Fruit fly (Drosophila melanogaster) whole organism, embryonic: ENCODE measurements around the gene NaPi-III.

Experiments used
- Awh ChIP-seq: fragments of 200-800 bp; sonication (Bioruptor generic); IDR thresholded peaks from 2 replicates; pipeline ENCODE4, ENCODE4 v1.3.6; 2022; ENCODE audit warnings: missing biosample characterization, missing genetic modification characterization
- Bgb ChIP-seq: fragments of 200-800 bp; sonication (Bioruptor generic); IDR thresholded peaks from 2 replicates; pipeline ENCODE4 v1.3.6; 2022; ENCODE audit warnings: missing biosample characterization, missing genetic modification characterization; ENCODE audit not compliant: partially characterized antibody
- Blimp-1 ChIP-seq: fragments of 200-800 bp; sonication (Bioruptor generic); optimal IDR thresholded peaks from 3 replicates; lab custom pipeline; 2018; ENCODE audit warnings: missing biosample characterization, missing genetic modification characterization, mild to moderate bottlenecking, moderate library complexity, missing genetic modification reagents
- CG10267 ChIP-seq: fragments of 200-800 bp; sonication (Bioruptor generic); optimal IDR thresholded peaks from 2 replicates; lab custom pipeline; 2018; ENCODE audit warnings: missing biosample characterization, mild to moderate bottlenecking, missing genetic modification characterization, moderate library complexity
- CG13287 ChIP-seq: fragments of 200-800 bp; sonication (Bioruptor generic); IDR thresholded peaks from 2 replicates; pipeline ENCODE4 v1.3.6; 2022; ENCODE audit warnings: missing biosample characterization, missing genetic modification characterization; ENCODE audit not compliant: partially characterized antibody
- CG14014 ChIP-seq: fragments of 200-800 bp; sonication (Bioruptor generic); IDR thresholded peaks from 2 replicates; pipeline ENCODE4 v1.3.6; 2022; ENCODE audit warnings: missing biosample characterization, missing genetic modification characterization
- CG14710 ChIP-seq: fragments of 200-800 bp; sonication (Bioruptor generic); optimal IDR thresholded peaks from 3 replicates; lab custom pipeline; 2019; ENCODE audit warnings: missing biosample characterization, mild to moderate bottlenecking, missing genetic modification characterization, moderate library complexity
- CG1647 ChIP-seq: fragments of 200-800 bp; sonication (Bioruptor generic); optimal IDR thresholded peaks from 3 replicates; lab custom pipeline; 2016; ENCODE audit warnings: missing biosample characterization, missing genetic modification characterization
- CG18599 ChIP-seq: fragments of 200-800 bp; sonication (Bioruptor generic); optimal IDR thresholded peaks from 3 replicates; lab custom pipeline; 2017; ENCODE audit warnings: missing biosample characterization, missing genetic modification characterization, mild to moderate bottlenecking, moderate library complexity, missing genetic modification reagents
- CG3065 ChIP-seq: fragments of 200-800 bp; sonication (Bioruptor generic); optimal IDR thresholded peaks from 2 replicates; lab custom pipeline; 2016; ENCODE audit warnings: missing biosample characterization, missing genetic modification characterization
- CG32772 ChIP-seq: fragments of 200-800 bp; sonication (Bioruptor generic); IDR thresholded peaks from 2 replicates; pipeline ENCODE4 v1.3.6; 2022; ENCODE audit warnings: missing biosample characterization, missing genetic modification characterization
- CG3407 ChIP-seq: fragments of 200-800 bp; sonication (Bioruptor generic); optimal IDR thresholded peaks from 2 replicates; lab custom pipeline; 2018; ENCODE audit warnings: missing biosample characterization, mild to moderate bottlenecking, missing genetic modification characterization
- CG5245 ChIP-seq: fragments of 200-800 bp; sonication (Bioruptor generic); optimal IDR thresholded peaks from 3 replicates; lab custom pipeline; 2016; ENCODE audit warnings: missing biosample characterization, missing genetic modification characterization
- CG7963 ChIP-seq: fragments of 200-800 bp; sonication (Bioruptor generic); IDR thresholded peaks from 3 replicates; pipeline ENCODE4 v1.3.6; 2022; ENCODE audit warnings: missing biosample characterization, missing genetic modification characterization; ENCODE audit not compliant: partially characterized antibody
- CG7987 ChIP-seq: fragments of 200-800 bp; sonication (Bioruptor generic); optimal IDR thresholded peaks from 2 replicates; lab custom pipeline; 2018; ENCODE audit warnings: missing biosample characterization, mild to moderate bottlenecking, missing genetic modification characterization, moderate library complexity
- Dek ChIP-seq: fragments of 200-800 bp; sonication (Bioruptor generic); optimal IDR thresholded peaks from 3 replicates; lab custom pipeline; 2019; ENCODE audit warnings: missing biosample characterization, mild to moderate bottlenecking, missing genetic modification characterization, moderate library complexity
- E2f2 ChIP-seq: fragments of 200-800 bp; sonication (Bioruptor generic); IDR thresholded peaks from 2 replicates; pipeline ENCODE4 v1.3.6; 2022; ENCODE audit warnings: missing biosample characterization, missing genetic modification characterization
- Lhr ChIP-seq: fragments of 200-800 bp; sonication (Bioruptor generic); optimal IDR thresholded peaks from 3 replicates; lab custom pipeline; 2017; ENCODE audit warnings: mild to moderate bottlenecking, missing biosample characterization, missing genetic modification reagents, missing genetic modification characterization
- Lpt ChIP-seq: fragments of >200 bp; optimal IDR thresholded peaks from 2 replicates; lab custom pipeline; 2018; ENCODE audit warnings: missing biosample characterization, missing genetic modification characterization
- Mrtf ChIP-seq: fragments of 200-800 bp; sonication (Bioruptor generic); IDR thresholded peaks from 3 replicates; pipeline ENCODE4 v1.3.6; 2022; ENCODE audit warnings: missing biosample characterization, missing genetic modification characterization
- NFAT ChIP-seq: fragments of 200-800 bp; sonication (Bioruptor generic); IDR thresholded peaks from 2 replicates; pipeline ENCODE4 v1.3.6; 2022; ENCODE audit warnings: missing biosample characterization, missing genetic modification characterization
- Pdp1 ChIP-seq, 2 experiments: fragments of 200-800 bp; sonication (Bioruptor generic); optimal IDR thresholded peaks; 3 replicates each; lab custom pipeline; 2016; ENCODE audit warnings: missing biosample characterization in 2 of 2, missing genetic modification characterization in 2 of 2, mild to moderate bottlenecking in 1 of 2, moderate library complexity in 1 of 2
- Rx ChIP-seq: fragments of 200-800 bp; sonication (Bioruptor generic); IDR thresholded peaks from 2 replicates; pipeline ENCODE4 v1.3.6; 2022; ENCODE audit warnings: missing biosample characterization, missing genetic modification characterization
- Sry-β ChIP-seq: fragments of 200-800 bp; sonication (Bioruptor generic); optimal IDR thresholded peaks from 2 replicates; lab custom pipeline; 2018; ENCODE audit warnings: missing biosample characterization, mild to moderate bottlenecking, missing genetic modification characterization, moderate library complexity
- ac ChIP-seq: fragments of 200-800 bp; sonication (Bioruptor generic); optimal IDR thresholded peaks from 3 replicates; lab custom pipeline; 2017; ENCODE audit warnings: missing biosample characterization, mild to moderate bottlenecking, missing genetic modification characterization
- bigmax ChIP-seq: fragments of 200-800 bp; sonication (Bioruptor generic); optimal IDR thresholded peaks from 2 replicates; lab custom pipeline; 2018; ENCODE audit warnings: missing biosample characterization, mild to moderate bottlenecking, missing genetic modification characterization
- bsh ChIP-seq, 2 experiments: fragments of 200-800 bp; sonication (Bioruptor generic); optimal IDR thresholded peaks; 2 replicates each; lab custom pipeline; 2017 to 2018; ENCODE audit warnings: mild to moderate bottlenecking in 2 of 2, missing biosample characterization in 2 of 2, missing genetic modification characterization in 2 of 2, moderate library complexity in 1 of 2
- danr ChIP-seq: fragments of 200-800 bp; sonication (Bioruptor generic); IDR thresholded peaks from 2 replicates; pipeline ENCODE4 v1.3.6; 2022; ENCODE audit warnings: missing biosample characterization, missing genetic modification characterization
- exex ChIP-seq: fragments of 200-800 bp; sonication (Bioruptor generic); optimal IDR thresholded peaks from 4 replicates; lab custom pipeline; 2018; ENCODE audit warnings: missing biosample characterization, mild to moderate bottlenecking, missing genetic modification characterization, moderate library complexity
- gcm2 ChIP-seq: fragments of 200-800 bp; sonication (Bioruptor generic); optimal IDR thresholded peaks from 2 replicates; lab custom pipeline; 2016; ENCODE audit warnings: missing biosample characterization, missing genetic modification characterization
- gem ChIP-seq: fragments of 200-800 bp; sonication (Bioruptor generic); optimal IDR thresholded peaks from 2 replicates; lab custom pipeline; 2019; ENCODE audit warnings: missing biosample characterization, mild to moderate bottlenecking, missing genetic modification characterization, moderate library complexity
- grn ChIP-seq: fragments of 200-800 bp; sonication (Bioruptor generic); optimal IDR thresholded peaks from 3 replicates; lab custom pipeline; 2017; ENCODE audit warnings: missing biosample characterization, missing genetic modification characterization
- kah ChIP-seq: fragments of 200-800 bp; sonication (Bioruptor generic); optimal IDR thresholded peaks from 2 replicates; lab custom pipeline; 2018; ENCODE audit warnings: missing biosample characterization, mild to moderate bottlenecking, missing genetic modification characterization
- knrl ChIP-seq: fragments of 200-800 bp; sonication (Bioruptor generic); IDR thresholded peaks from 3 replicates; pipeline ENCODE4 v1.3.6; 2022; ENCODE audit warnings: missing biosample characterization, missing genetic modification characterization; ENCODE audit not compliant: partially characterized antibody
- lola ChIP-seq, 3 experiments: fragments of >200 bp in 2 of 3; fragments of 200-800 bp in 1 of 3; sonication (Bioruptor generic) in 1 of 3; optimal IDR thresholded peaks; 2 replicates each; lab custom pipeline; 2017 to 2019; ENCODE audit warnings: missing biosample characterization in 3 of 3, missing genetic modification characterization in 3 of 3, mild to moderate bottlenecking in 1 of 3, moderate library complexity in 1 of 3
- oc ChIP-seq: fragments of 200-800 bp; sonication (Bioruptor generic); optimal IDR thresholded peaks from 2 replicates; lab custom pipeline; 2018; ENCODE audit warnings: missing biosample characterization, mild to moderate bottlenecking, missing genetic modification characterization, moderate library complexity
- onecut ChIP-seq: fragments of 200-800 bp; sonication (Bioruptor generic); IDR thresholded peaks from 2 replicates; pipeline ENCODE4 v1.3.6; 2022; ENCODE audit warnings: missing biosample characterization, missing genetic modification characterization
- pzg ChIP-seq: fragments of 200-800 bp; sonication (Bioruptor generic); optimal IDR thresholded peaks from 3 replicates; lab custom pipeline; 2018; ENCODE audit warnings: missing biosample characterization, mild to moderate bottlenecking, missing genetic modification characterization, moderate library complexity
- ro ChIP-seq: fragments of 200-800 bp; sonication (Bioruptor generic); IDR thresholded peaks from 2 replicates; pipeline ENCODE4 v1.3.6; 2022; ENCODE audit warnings: missing biosample characterization, missing genetic modification characterization
- schlank ChIP-seq: fragments of 200-800 bp; sonication (Bioruptor generic); optimal IDR thresholded peaks from 2 replicates; lab custom pipeline; 2018; ENCODE audit warnings: missing biosample characterization, mild to moderate bottlenecking, missing genetic modification characterization
- sd ChIP-seq: fragments of 200-800 bp; sonication (Bioruptor generic); optimal IDR thresholded peaks from 3 replicates; lab custom pipeline; 2018; ENCODE audit warnings: missing biosample characterization, mild to moderate bottlenecking, missing genetic modification characterization, moderate library complexity
- so ChIP-seq: fragments of 200-800 bp; sonication (Bioruptor generic); IDR thresholded peaks from 3 replicates; pipeline ENCODE4 v1.3.6; 2022; ENCODE audit warnings: missing biosample characterization, missing genetic modification characterization
- sr ChIP-seq: fragments of 200-800 bp; sonication (Bioruptor generic); IDR thresholded peaks from 3 replicates; pipeline ENCODE4 v1.3.6; 2022; ENCODE audit warnings: missing biosample characterization, missing genetic modification characterization
- tll ChIP-seq, 2 experiments: fragments of 200-800 bp in 1 of 2; fragments of >200 bp in 1 of 2; sonication (Bioruptor generic) in 1 of 2; optimal IDR thresholded peaks; 2 replicates each; lab custom pipeline; 2017 to 2019; ENCODE audit warnings: missing biosample characterization in 2 of 2, missing genetic modification characterization in 2 of 2, mild to moderate bottlenecking in 1 of 2, moderate library complexity in 1 of 2
- vnd ChIP-seq: fragments of 200-800 bp; sonication (Bioruptor generic); IDR thresholded peaks from 3 replicates; pipeline ENCODE4 v1.3.6; 2022; ENCODE audit warnings: missing biosample characterization, missing genetic modification characterization; ENCODE audit not compliant: partially characterized antibody
- wek ChIP-seq: fragments of 200-800 bp; sonication (Bioruptor generic); optimal IDR thresholded peaks from 3 replicates; lab custom pipeline; 2018; ENCODE audit warnings: missing biosample characterization, mild to moderate bottlenecking, missing genetic modification characterization, moderate library complexity
- zen ChIP-seq: fragments of 200-800 bp; sonication (Bioruptor generic); optimal IDR thresholded peaks from 3 replicates; lab custom pipeline; 2018; ENCODE audit warnings: missing biosample characterization, mild to moderate bottlenecking, missing genetic modification characterization, moderate library complexity

Gene NaPi-III

dm6 chr3L:11148478-11149251, 25.5 kb downstream of the NaPi-III start (continued):
- TF ChIP-seq CG32772: peak; percentile 40; the same call in 1 of the 2 replicates
- peak; percentile 52 for TF ChIP-seq CG10267 (tag; lab: Kevin White, UChicago)
- TF ChIP-seq gem (tag; lab: Kevin White, UChicago): peak; percentile 71
- TF ChIP-seq CG7987 (GFP tag; lab: Kevin White, UChicago): no peak
- TF ChIP-seq Rx (GFP tag; lab: Robert Waterston, UW): no peak
- no peak for TF ChIP-seq sr (GFP tag; lab: Robert Waterston, UW)
- no peak for TF ChIP-seq Bgb (GFP tag; lab: Robert Waterston, UW)
- no peak for TF ChIP-seq tll (GFP tag; optimal IDR thresholded peaks at IDR 0.05; lab: Kevin White, UChicago)
- no peak for TF ChIP-seq ro (GFP tag; lab: Robert Waterston, UW)
- no peak for TF ChIP-seq NFAT (GFP tag; lab: Robert Waterston, UW)
- no peak for TF ChIP-seq bigmax (GFP tag; lab: Kevin White, UChicago)
- no peak for TF ChIP-seq CG7963 (GFP tag; lab: Robert Waterston, UW)
- TF ChIP-seq onecut (GFP tag; lab: Robert Waterston, UW): no peak; the same call in 1 of the 2 replicates
- no peak for TF ChIP-seq CG3407 (GFP tag; lab: Kevin White, UChicago)
- no peak for TF ChIP-seq Sry-β (GFP tag; lab: Kevin White, UChicago)
- TF ChIP-seq Awh: peak; percentile 60

- TF ChIP-seq Lpt (no peak), Lhr (GFP tag; lab: Kevin White, UChicago) (no peak), vnd (no peak), gcm2 (no peak), bsh (GFP tag; optimal IDR thresholded peaks at IDR 0.05; lab: Kevin White, UChicago) (no peak), grn (no peak), lola (GFP tag; optimal IDR thresholded peaks at IDR 0.05; lab: Kevin White, UChicago) (no peak), wek (GFP tag; lab: Kevin White, UChicago) (no peak), CG18599 (GFP tag; lab: Kevin White, UChicago) (no peak), CG1647 (GFP tag; lab: Kevin White, UChicago) (no peak), knrl (GFP tag; lab: Robert Waterston, UW) (no peak), CG14014 (GFP tag; lab: Robert Waterston, UW) (no peak), danr (GFP tag; lab: Robert Waterston, UW) (no peak), exex (tag; lab: Kevin White, UChicago) (no peak), CG14710 (tag; lab: Kevin White, UChicago) (no peak), so (no peak), Dek (tag; lab: Kevin White, UChicago) (no peak), E2f2 (GFP tag; lab: Robert Waterston, UW) (no peak), CG13287 (no peak), CG3065 (GFP tag; lab: Kevin White, UChicago) (no peak), zen (no peak), Blimp-1 (GFP tag; lab: Kevin White, UChicago) (peak; percentile 99), Mrtf (GFP tag; lab: Robert Waterston, UW) (no peak), ac (GFP tag; lab: Kevin White, UChicago) (no peak), schlank (tag; lab: Kevin White, UChicago) (no peak), Pdp1 (GFP tag; optimal IDR thresholded peaks at IDR 0.05; lab: Kevin White, UChicago) (no peak), sd (tag; lab: Kevin White, UChicago) (peak; percentile 24), pzg (no peak), oc (peak; percentile 38), CG5245 (GFP tag; lab: Kevin White, UChicago) (no peak), kah (GFP tag; lab: Kevin White, UChicago) (no peak)
Observed at dm6 chr3L:11150735-11151287, 27.7 kb downstream of the NaPi-III start, which contains the start of gene CG6216. CG6216 (minus strand) TSS chr3L:11150785.
